Worm (Caenorhabditis elegans): Measurements from ENCODE around the gene npr-43.

npr-43 gene

DNA sequence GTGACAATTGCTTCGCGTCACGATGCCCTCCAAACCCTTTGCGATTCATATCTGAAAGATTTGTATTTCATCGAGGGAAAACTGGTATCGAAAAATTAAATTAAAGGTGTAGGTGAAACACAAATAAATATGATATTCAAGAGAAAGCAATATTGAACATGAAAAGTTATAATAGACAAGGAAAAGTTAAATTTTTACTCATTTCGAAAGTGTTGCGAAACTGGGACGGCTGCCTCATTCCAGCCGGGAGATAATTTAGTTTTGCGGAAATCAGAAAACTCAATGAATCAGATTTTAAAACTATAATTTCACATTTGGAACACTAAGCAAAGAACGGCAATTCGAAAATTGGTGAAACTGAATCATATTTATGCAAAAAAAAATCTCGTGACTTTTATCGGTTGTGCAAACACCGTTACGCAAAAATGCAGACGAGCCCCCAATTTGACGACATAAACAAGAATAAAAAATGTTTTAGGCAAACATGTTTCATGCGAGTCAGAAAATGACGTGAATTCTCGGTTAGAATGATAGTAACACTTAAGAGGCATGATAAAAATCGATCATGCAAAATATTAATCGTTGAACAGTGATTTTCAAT lies 36.2 kb upstream of the npr-43 start, which contains the start of the genes nxf-1 and C15H11.11 (continued):
- peak; percentile 14; the same call in 1 of the 2 replicates for TF ChIP-seq B0336.3 (GFP tag; IDR thresholded peaks at IDR 0.05)
- TF ChIP-seq F52B5.7 (tag; optimal IDR thresholded peaks at IDR 0.05): no peak
- TF ChIP-seq B0035.1 (tag; optimal IDR thresholded peaks at IDR 0.05): no peak
- TF ChIP-seq let-607 (tag; optimal IDR thresholded peaks at IDR 0.05): peak in 1 of 2 experiments; percentile 10
- no peak for TF ChIP-seq ztf-26 (tag; optimal IDR thresholded peaks at IDR 0.05)
- TF ChIP-seq repo-1 (tag; optimal IDR thresholded peaks at IDR 0.05): no peak
- 0 out of 2 replicates have a peak, but pooled peaks have one; percentile 35 for TF ChIP-seq hsf-1 (GFP tag; IDR thresholded peaks at IDR 0.05)
- TF ChIP-seq pha-4 (tag; optimal IDR thresholded peaks at IDR 0.05): no peak
- TF ChIP-seq lsl-1 (GFP tag; optimal IDR thresholded peaks at IDR 0.05): peak; percentile 77
- peak; percentile 63; the same call in 1 of the 2 replicates for TF ChIP-seq Y53G8AR.9 (GFP tag; conservative IDR thresholded peaks at IDR 0.05)
- TF ChIP-seq lir-1 (GFP tag; conservative IDR thresholded peaks at IDR 0.05): no peak; the same call in 1 of the 2 replicates
- TF ChIP-seq F10E7.11 (tag; optimal IDR thresholded peaks at IDR 0.05): no peak
- no peak for TF ChIP-seq Y79H2A.3 (GFP tag; conservative IDR thresholded peaks at IDR 0.05)
- TF ChIP-seq T07F8.4 (tag; optimal IDR thresholded peaks at IDR 0.05): no peak
- TF ChIP-seq sdz-38 (tag; optimal IDR thresholded peaks at IDR 0.05): no peak
- no peak for TF ChIP-seq Y67H2A.10 (GFP tag; conservative IDR thresholded peaks at IDR 0.05)

DNA sequence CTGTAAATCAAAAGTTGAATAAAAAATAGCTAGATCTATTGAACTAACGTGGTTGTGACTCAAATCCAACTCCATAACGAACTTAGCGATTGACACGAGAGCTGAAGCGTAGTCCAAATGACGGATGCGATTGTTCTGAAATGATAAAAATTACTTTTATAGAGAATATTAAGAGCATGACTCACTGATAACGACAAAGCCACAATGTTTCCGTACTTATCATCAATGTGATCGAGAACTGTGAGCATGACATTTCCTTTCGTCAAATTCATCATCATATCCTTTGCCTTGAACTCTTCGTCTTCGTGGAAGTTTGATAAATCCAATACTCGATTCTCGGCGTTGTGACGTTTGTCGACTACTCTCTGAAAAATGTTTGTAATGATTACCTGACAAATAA lies 35.1 kb upstream of the npr-43 start:
- TF ChIP-seq F39B2.1 (GFP tag; IDR thresholded peaks at IDR 0.05) (no peak), bed-2 (GFP tag; IDR thresholded peaks at IDR 0.05) (no peak), nhr-80 (tag; optimal IDR thresholded peaks at IDR 0.05) (peak; percentile 73), ceh-100 (GFP tag; IDR thresholded peaks at IDR 0.05) (no peak), lin-40 (tag; optimal IDR thresholded peaks at IDR 0.05) (no peak), dox-1 (GFP tag; IDR thresholded peaks at IDR 0.05) (no peak)

DNA sequence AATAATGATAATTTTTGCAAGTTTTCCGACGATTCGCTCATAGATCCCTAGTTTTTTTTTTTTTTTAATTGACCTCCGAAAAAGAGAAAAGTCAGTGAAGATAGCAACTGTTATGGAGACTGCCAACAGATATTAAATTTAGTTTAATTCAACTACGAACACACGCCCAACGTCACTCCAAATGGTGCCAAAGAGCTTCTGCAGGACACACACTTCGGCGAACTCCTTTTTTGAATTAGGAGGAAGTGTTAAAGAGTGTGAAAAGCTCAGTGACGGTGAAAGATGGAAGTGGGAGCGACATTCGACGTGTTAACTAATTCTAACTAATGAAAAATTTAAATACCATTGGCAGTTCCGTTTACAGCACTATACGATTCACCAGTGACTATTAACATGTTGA lies 33.1 kb upstream of the npr-43 start:
- TF ChIP-seq lin-26 (GFP tag; IDR thresholded peaks at IDR 0.05): 0 out of 2 replicates have a peak, but pooled peaks have one; percentile 12
- peak; percentile 12 for TF ChIP-seq ceh-79 (tag; optimal IDR thresholded peaks at IDR 0.05)
- TF ChIP-seq nfyb-1 (GFP tag; IDR thresholded peaks at IDR 0.05): 0 out of 2 replicates have a peak, but pooled peaks have one; percentile 40
- peak; percentile 13; the same call in 1 of the 2 replicates for TF ChIP-seq madf-3 (GFP tag; IDR thresholded peaks at IDR 0.05)
- peak; percentile 22 for TF ChIP-seq F49E8.2 (tag; optimal IDR thresholded peaks at IDR 0.05; ENCODE audit: insufficient read depth)
- no peak for TF ChIP-seq F55B11.4 (tag; optimal IDR thresholded peaks at IDR 0.05; ENCODE audit: borderline replicate concordance, insufficient read depth)
- 0 out of 2 replicates have a peak, but pooled peaks have one; percentile 42 for TF ChIP-seq ekl-4 (GFP tag; IDR thresholded peaks at IDR 0.05)
- TF ChIP-seq tlf-1 (GFP tag; optimal IDR thresholded peaks at IDR 0.05): peak; percentile 0
- peak; percentile 43 for TF ChIP-seq ama-1 (optimal IDR thresholded peaks at IDR 0.05)
- peak in 1 of 2 experiments; percentile 60 for TF ChIP-seq ama-1 (GFP tag; optimal IDR thresholded peaks at IDR 0.05)
- no peak; the same call in 1 of the 2 replicates for TF ChIP-seq hmg-1.2 (GFP tag; IDR thresholded peaks at IDR 0.05)
- no peak; the same call in 1 of the 2 replicates for TF ChIP-seq cebp-1 (GFP tag; IDR thresholded peaks at IDR 0.05)
- TF ChIP-seq cebp-1 (tag; optimal IDR thresholded peaks at IDR 0.05): peak; percentile 31
- no peak for TF ChIP-seq F22D6.2 (tag; optimal IDR thresholded peaks at IDR 0.05)
- TF ChIP-seq die-1 (tag; optimal IDR thresholded peaks at IDR 0.05): peak; percentile 29
- TF ChIP-seq nhr-120 (GFP tag; IDR thresholded peaks at IDR 0.05): no peak
- TF ChIP-seq madf-10 (tag; optimal IDR thresholded peaks at IDR 0.05): no peak
- TF ChIP-seq hsf-1 (GFP tag; IDR thresholded peaks at IDR 0.05): 0 out of 2 replicates have a peak, but pooled peaks have one; percentile 32
- TF ChIP-seq nhr-90 (tag; optimal IDR thresholded peaks at IDR 0.05): peak; percentile 65
- no peak for TF ChIP-seq snpc-4 (GFP tag; optimal IDR thresholded peaks at IDR 0.05)
- peak in 1 of 4 experiments; percentile 25 for TF ChIP-seq snpc-4 (tag; optimal IDR thresholded peaks at IDR 0.05)
- TF ChIP-seq mxl-1 (tag; optimal IDR thresholded peaks at IDR 0.05): no peak

Data from whole organism, young adult.